Fruit fly (Drosophila melanogaster): ENCODE results near the gene Polr2C.

DNA sequence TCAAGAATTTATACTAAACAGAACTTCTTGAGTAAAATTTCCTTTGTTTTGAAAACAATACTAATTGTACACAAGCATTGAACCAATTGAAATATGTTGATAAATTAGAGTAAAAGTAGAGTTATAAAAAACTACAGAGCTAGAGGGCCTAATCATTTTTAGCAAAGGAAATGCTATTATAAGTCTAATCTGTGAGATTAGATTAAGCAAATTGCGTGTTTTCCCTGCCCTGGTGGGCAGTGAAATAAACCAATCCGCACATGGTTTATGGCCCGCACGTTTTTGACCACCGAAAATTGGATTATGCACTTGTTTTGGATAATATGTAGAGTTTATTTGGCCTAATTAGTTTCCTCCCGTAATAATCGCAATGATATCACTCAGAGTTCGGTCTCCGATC, 9.4 kb downstream of the Polr2C start:
- TF ChIP-seq OdsH (GFP tag; optimal IDR thresholded peaks at IDR 0.05) = no peak
- no peak for TF ChIP-seq fru (GFP tag; optimal IDR thresholded peaks at IDR 0.05)

Data from whole organism, wandering third instar larva.